Worm (Caenorhabditis elegans): ENCODE results near the gene col-3.

Gene col-3

ce11 chrIV:8866092-8866491 lies 41.5 kb downstream of the col-3 start:
- TF ChIP-seq aha-1 (tag) (peak; percentile 98), pqm-1 (tag; optimal IDR thresholded peaks at IDR 0.05) (peak; percentile 90), cey-2 (tag; optimal IDR thresholded peaks at IDR 0.05; ENCODE audit: borderline replicate concordance, insufficient read depth) (peak; percentile 2), nhr-77 (tag; optimal IDR thresholded peaks at IDR 0.05) (peak; percentile 74), ceh-20 (GFP tag; IDR thresholded peaks at IDR 0.05) (peak; percentile 86), skn-1 (tag; optimal IDR thresholded peaks at IDR 0.05) (no peak), php-3 (GFP tag; IDR thresholded peaks at IDR 0.05) (0 out of 2 replicates have a peak, but pooled peaks have one; percentile 35), hlh-11 (tag; optimal IDR thresholded peaks at IDR 0.05) (peak; percentile 96), mxl-3 (GFP tag; optimal IDR thresholded peaks at IDR 0.05) (peak; percentile 85), tra-1 (GFP tag; IDR thresholded peaks at IDR 0.05) (peak; percentile 81; the same call in 1 of the 2 replicates), nhr-102 (tag; optimal IDR thresholded peaks at IDR 0.05) (peak; percentile 34), unc-62 (GFP tag; optimal IDR thresholded peaks at IDR 0.05 in 1 of 2) (peak in 1 of 2 experiments; percentile 96), unc-62 (tag; optimal IDR thresholded peaks at IDR 0.05) (no peak), pha-4 (GFP tag; IDR thresholded peaks at IDR 0.05) (peak; percentile 38; the same call in 1 of the 2 replicates), pha-4 (tag; optimal IDR thresholded peaks at IDR 0.05) (peak; percentile 62), vab-7 (GFP tag; IDR thresholded peaks at IDR 0.05) (no peak), mes-2 (tag; optimal IDR thresholded peaks at IDR 0.05; ENCODE audit: poor library complexity, severe bottlenecking) (peak; percentile 14), hmg-1.1 (GFP tag; IDR thresholded peaks at IDR 0.05) (peak; percentile 59; the same call in 1 of the 2 replicates), nhr-11 (tag; optimal IDR thresholded peaks at IDR 0.05) (peak; percentile 81), dpl-1 (GFP tag; optimal IDR thresholded peaks at IDR 0.05) (peak; percentile 64), daf-16 (GFP tag; optimal IDR thresholded peaks at IDR 0.05) (peak in 1 of 2 experiments; percentile 92), daf-16 (tag; optimal IDR thresholded peaks at IDR 0.05) (peak; percentile 63), lin-1 (GFP tag; IDR thresholded peaks at IDR 0.05) (peak; percentile 75), hif-1 (tag; optimal IDR thresholded peaks at IDR 0.05) (peak in 1 of 2 experiments; percentile 42), mdl-1 (tag; optimal IDR thresholded peaks at IDR 0.05) (peak in 1 of 2 experiments; percentile 67), ama-1 (optimal IDR thresholded peaks at IDR 0.05) (no peak), dve-1 (tag; optimal IDR thresholded peaks at IDR 0.05; ENCODE audit: insufficient read depth) (peak; percentile 86), T20F7.1 (GFP tag; optimal IDR thresholded peaks at IDR 0.05) (peak; percentile 79), zfp-3 (GFP tag; conservative IDR thresholded peaks at IDR 0.05) (peak; percentile 59; the same call in 1 of the 2 replicates), gei-8 (GFP tag; optimal IDR thresholded peaks at IDR 0.05) (peak; percentile 8), mep-1 (tag; optimal IDR thresholded peaks at IDR 0.05) (peak; percentile 83), nhr-48 (tag; optimal IDR thresholded peaks at IDR 0.05) (peak; percentile 35), rbr-2 (tag; optimal IDR thresholded peaks at IDR 0.05) (peak; percentile 46), Y5F2A.4 (GFP tag; optimal IDR thresholded peaks at IDR 0.05) (no peak), F44E2.7 (GFP tag; IDR thresholded peaks at IDR 0.05) (no peak), hlh-30 (tag; optimal IDR thresholded peaks at IDR 0.05; ENCODE audit: insufficient read depth) (peak; percentile 79), saeg-2 (GFP tag; IDR thresholded peaks at IDR 0.05) (no peak), lin-13 (GFP tag; optimal IDR thresholded peaks at IDR 0.05) (peak; percentile 47), lsy-2 (tag; optimal IDR thresholded peaks at IDR 0.05) (peak in 1 of 2 experiments; percentile 62), nhr-28 (tag; optimal IDR thresholded peaks at IDR 0.05) (peak; percentile 90), mdt-29 (GFP tag; IDR thresholded peaks at IDR 0.05) (no peak), dmd-6 (GFP tag; IDR thresholded peaks at IDR 0.05) (peak; percentile 88), nhr-25 (tag; optimal IDR thresholded peaks at IDR 0.05; ENCODE audit: borderline replicate concordance, insufficient read depth) (peak; percentile 2), Y105C5A.15 (GFP tag; IDR thresholded peaks at IDR 0.05) (no peak)
